Worm (Caenorhabditis elegans) whole organism, L1 larva: ENCODE measurements around the gene F37H8.5.
A peak's percentile ranks its signal among the peaks of the same experiment; 100 is the strongest.

Experiments
- C04F5.9 ChIP-seq: sonication (generic microtip); optimal IDR thresholded peaks from 2 replicates; lab custom pipeline; 2016; ENCODE audit warnings: missing genetic modification characterization, missing compliant biosample characterization
- C16A3.4 ChIP-seq: fragments of 150-350 bp; optimal IDR thresholded peaks from 2 replicates; lab custom pipeline; 2014; ENCODE audit warnings: missing biosample characterization, missing genetic modification characterization
- C34B4.2 ChIP-seq: sonication (generic microtip); optimal IDR thresholded peaks from 2 replicates; lab custom pipeline; 2017; ENCODE audit warnings: mild to moderate bottlenecking, missing genetic modification characterization, missing compliant biosample characterization
- F16B12.6 ChIP-seq: fragments of 150-350 bp; optimal IDR thresholded peaks from 2 replicates; lab custom pipeline; 2014; ENCODE audit warnings: missing biosample characterization, missing genetic modification characterization
- alr-1 ChIP-seq: fragments of 200-800 bp; sonication (Bioruptor generic); optimal IDR thresholded peaks from 2 replicates; lab custom pipeline; 2018; ENCODE audit warnings: borderline replicate concordance, mild to moderate bottlenecking, missing genetic modification characterization, missing compliant biosample characterization
- aly-2 ChIP-seq: fragments of 150-350 bp; optimal IDR thresholded peaks from 2 replicates; lab custom pipeline; 2014; ENCODE audit warnings: missing biosample characterization, missing genetic modification characterization
- ama-1 ChIP-seq: fragments of 150-350 bp; optimal IDR thresholded peaks from 2 replicates; lab custom pipeline; 2014
- blmp-1 ChIP-seq: fragments of 150-350 bp; optimal IDR thresholded peaks from 2 replicates; lab custom pipeline; 2014; ENCODE audit warnings: missing biosample characterization, missing genetic modification characterization
- ceh-63 ChIP-seq: fragments of 200-800 bp; sonication (Bioruptor generic); optimal IDR thresholded peaks from 2 replicates; lab custom pipeline; 2018; ENCODE audit warnings: mild to moderate bottlenecking, missing genetic modification characterization, missing compliant biosample characterization
- ceh-90 ChIP-seq: sonication (generic microtip); optimal IDR thresholded peaks from 2 replicates; lab custom pipeline; 2016; ENCODE audit warnings: missing genetic modification characterization, missing compliant biosample characterization
- dpl-1 ChIP-seq, 3 experiments: fragments of 150-350 bp in 2 of 3; sonication (generic microtip) in 1 of 3; optimal IDR thresholded peaks; 2 replicates each; lab custom pipeline; 2014 to 2017; ENCODE audit warnings: missing biosample characterization in 3 of 3, missing genetic modification characterization in 3 of 3, missing genetic modification reagents in 3 of 3
- dsc-1 ChIP-seq: sonication (generic microtip); optimal IDR thresholded peaks from 2 replicates; lab custom pipeline; 2016; ENCODE audit warnings: mild to moderate bottlenecking, missing genetic modification characterization, missing compliant biosample characterization
- efl-1 ChIP-seq, 4 experiments: fragments of 150-350 bp; optimal IDR thresholded peaks in 3 of 4; peaks in 1 of 4; 1 replicate in 1 of 4; 2 replicates in 3 of 4; lab custom pipeline; 2014; ENCODE audit warnings: missing biosample characterization in 2 of 4, missing genetic modification characterization in 2 of 4, missing genetic modification reagents in 2 of 4
- efl-3 ChIP-seq: fragments of 200-800 bp; sonication (Bioruptor generic); optimal IDR thresholded peaks from 2 replicates; lab custom pipeline; 2018; ENCODE audit warnings: mild to moderate bottlenecking, missing genetic modification characterization, missing compliant biosample characterization
- egl-27 ChIP-seq, 2 experiments: fragments of 150-350 bp in 1 of 2; sonication (generic microtip); optimal IDR thresholded peaks; 3 replicates each; lab custom pipeline; 2017 to 2018; ENCODE audit warnings: missing biosample characterization in 2 of 2, missing genetic modification characterization in 2 of 2, missing genetic modification reagents in 2 of 2
- elt-2 ChIP-seq: sonication (generic microtip); optimal IDR thresholded peaks from 2 replicates; lab custom pipeline; 2016; ENCODE audit warnings: missing genetic modification characterization, mild to moderate bottlenecking, inconsistent platforms, missing compliant biosample characterization, missing genetic modification reagents
- elt-3 ChIP-seq, 6 experiments: fragments of 150-350 bp in 1 of 6; sonication (generic microtip); optimal IDR thresholded peaks; 2 replicates each; lab custom pipeline; 2017 to 2018; ENCODE audit warnings: missing biosample characterization in 6 of 6, missing genetic modification characterization in 6 of 6, inconsistent platforms in 1 of 6
- ets-5 ChIP-seq: fragments of 200-800 bp; sonication (Bioruptor generic); IDR thresholded peaks from 2 replicates; pipeline ENCODE4 v1.3.6; 2022; ENCODE audit warnings: missing genetic modification characterization, missing compliant biosample characterization
- fkh-4 ChIP-seq: sonication (generic microtip); optimal IDR thresholded peaks from 2 replicates; lab custom pipeline; 2016; ENCODE audit warnings: missing compliant biosample characterization, missing genetic modification characterization, borderline replicate concordance
- irx-1 ChIP-seq: sonication (generic microtip); optimal IDR thresholded peaks from 2 replicates; lab custom pipeline; 2016; ENCODE audit warnings: missing genetic modification characterization, missing compliant biosample characterization
- jun-1 ChIP-seq: fragments of 150-350 bp; optimal IDR thresholded peaks from 2 replicates; lab custom pipeline; 2014; ENCODE audit warnings: missing biosample characterization, missing genetic modification reagents, missing genetic modification characterization
- lin-14 ChIP-seq: fragments of 200-800 bp; sonication (Bioruptor generic); optimal IDR thresholded peaks from 2 replicates; lab custom pipeline; 2018; ENCODE audit warnings: mild to moderate bottlenecking, missing genetic modification characterization, moderate library complexity, missing compliant biosample characterization
- lin-15B ChIP-seq: fragments of 150-350 bp; sonication (generic microtip); optimal IDR thresholded peaks from 3 replicates; lab custom pipeline; 2014; ENCODE audit warnings: missing biosample characterization, missing genetic modification characterization
- lin-35 ChIP-seq, 2 experiments: fragments of 150-350 bp; optimal IDR thresholded peaks; 2 replicates each; lab custom pipeline; 2014; ENCODE audit warnings: missing biosample characterization in 2 of 2, missing genetic modification characterization in 2 of 2, missing genetic modification reagents in 2 of 2
- lsy-2 ChIP-seq, 2 experiments: fragments of 150-350 bp; optimal IDR thresholded peaks; 2 replicates each; lab custom pipeline; 2014; ENCODE audit warnings: missing biosample characterization in 2 of 2, missing genetic modification characterization in 2 of 2
- mdl-1 ChIP-seq, 2 experiments: fragments of 150-350 bp; optimal IDR thresholded peaks; 2 replicates each; lab custom pipeline; 2014 to 2017; ENCODE audit warnings: missing biosample characterization in 2 of 2, missing genetic modification characterization in 2 of 2, inconsistent platforms in 1 of 2
- mef-2 ChIP-seq: fragments of 150-350 bp; optimal IDR thresholded peaks from 2 replicates; lab custom pipeline; 2014; ENCODE audit warnings: missing biosample characterization, missing genetic modification characterization
- mep-1 ChIP-seq: fragments of 150-350 bp; optimal IDR thresholded peaks from 2 replicates; lab custom pipeline; 2014; ENCODE audit warnings: missing biosample characterization, missing genetic modification characterization
- nhr-11 ChIP-seq: fragments of 150-350 bp; optimal IDR thresholded peaks from 2 replicates; lab custom pipeline; 2014; ENCODE audit warnings: missing biosample characterization, missing genetic modification characterization
- nhr-12 ChIP-seq: sonication (generic microtip); optimal IDR thresholded peaks from 2 replicates; lab custom pipeline; 2017; ENCODE audit warnings: missing biosample characterization, missing genetic modification characterization
- nhr-19 ChIP-seq: fragments of 200-800 bp; sonication (Bioruptor generic); conservative IDR thresholded peaks from 2 replicates; pipeline ENCODE4 v1.3.6; 2022; ENCODE audit warnings: missing genetic modification characterization, missing compliant biosample characterization
- nhr-20 ChIP-seq: sonication (generic microtip); optimal IDR thresholded peaks from 2 replicates; lab custom pipeline; 2016; ENCODE audit warnings: mild to moderate bottlenecking, missing genetic modification characterization, missing compliant biosample characterization
- nhr-237 ChIP-seq: fragments of 150-350 bp; optimal IDR thresholded peaks from 2 replicates; lab custom pipeline; 2014; ENCODE audit warnings: missing biosample characterization, missing genetic modification characterization
- nhr-28 ChIP-seq: fragments of 150-350 bp; optimal IDR thresholded peaks from 2 replicates; lab custom pipeline; 2014; ENCODE audit warnings: missing biosample characterization, missing genetic modification characterization
- nhr-47 ChIP-seq: sonication (generic microtip); optimal IDR thresholded peaks from 2 replicates; lab custom pipeline; 2016; ENCODE audit warnings: mild to moderate bottlenecking, missing genetic modification characterization, moderate library complexity, missing compliant biosample characterization
- nhr-71 ChIP-seq: sonication (generic microtip); optimal IDR thresholded peaks from 2 replicates; lab custom pipeline; 2016; ENCODE audit warnings: mild to moderate bottlenecking, missing genetic modification characterization, moderate library complexity, missing compliant biosample characterization
- nhr-76 ChIP-seq: sonication (generic microtip); optimal IDR thresholded peaks from 2 replicates; lab custom pipeline; 2017; ENCODE audit warnings: missing biosample characterization, missing genetic modification characterization
- nhr-85 ChIP-seq: sonication (generic microtip); peaks from one replicate; lab custom pipeline; 2016; ENCODE audit warnings: missing genetic modification characterization, inconsistent platforms, missing compliant biosample characterization
- nhr-90 ChIP-seq: sonication (generic microtip); optimal IDR thresholded peaks from 2 replicates; lab custom pipeline; 2016; ENCODE audit warnings: mild to moderate bottlenecking, missing genetic modification characterization, missing compliant biosample characterization; ENCODE audit not compliant: poor library complexity
- pax-3 ChIP-seq: fragments of 200-800 bp; sonication (Bioruptor generic); optimal IDR thresholded peaks from 2 replicates; lab custom pipeline; 2018; ENCODE audit warnings: mild to moderate bottlenecking, missing genetic modification characterization, moderate library complexity, missing compliant biosample characterization
- pqm-1 ChIP-seq: sonication (generic microtip); optimal IDR thresholded peaks from 3 replicates; lab custom pipeline; 2017; ENCODE audit warnings: missing biosample characterization, missing genetic modification characterization
- skn-1 ChIP-seq: fragments of 150-350 bp; optimal IDR thresholded peaks from 2 replicates; lab custom pipeline; 2014; ENCODE audit warnings: missing biosample characterization, missing genetic modification characterization
- snpc-4 ChIP-seq: fragments of 150-350 bp; optimal IDR thresholded peaks from 2 replicates; lab custom pipeline; 2014; ENCODE audit warnings: missing biosample characterization, missing genetic modification characterization
- snu-23 ChIP-seq: sonication (generic microtip); optimal IDR thresholded peaks from 2 replicates; lab custom pipeline; 2016; ENCODE audit warnings: missing genetic modification characterization, missing compliant biosample characterization
- sup-37 ChIP-seq: fragments of 200-800 bp; sonication (Bioruptor generic); optimal IDR thresholded peaks from 2 replicates; lab custom pipeline; 2018; ENCODE audit warnings: mild to moderate bottlenecking, missing genetic modification characterization, missing compliant biosample characterization
- unc-130 ChIP-seq: fragments of 150-350 bp; optimal IDR thresholded peaks from 2 replicates; lab custom pipeline; 2017; ENCODE audit warnings: missing biosample characterization, missing genetic modification characterization, inconsistent platforms
- unc-62 ChIP-seq: fragments of 150-350 bp; optimal IDR thresholded peaks from 2 replicates; lab custom pipeline; 2014; ENCODE audit warnings: missing biosample characterization, missing genetic modification reagents, missing genetic modification characterization
- unc-86 ChIP-seq: sonication (generic microtip); optimal IDR thresholded peaks from 2 replicates; lab custom pipeline; 2016; ENCODE audit warnings: missing genetic modification characterization, missing compliant biosample characterization
- ztf-11 ChIP-seq, 2 experiments: sonication (generic microtip); optimal IDR thresholded peaks; 2 replicates each; lab custom pipeline; 2016 to 2017; ENCODE audit warnings: missing genetic modification characterization in 2 of 2, missing biosample characterization in 1 of 2, missing compliant biosample characterization in 1 of 2
- ztf-4 ChIP-seq: fragments of 150-350 bp; optimal IDR thresholded peaks from 2 replicates; lab custom pipeline; 2014; ENCODE audit warnings: missing biosample characterization, missing genetic modification characterization

The F37H8.5 gene

ce11 chrII:11156160-11156559 is 31.8 kb upstream of the F37H8.5 start:
- TF ChIP-seq alr-1 (tag; lab: Kevin White, UChicago) (no peak), lin-35 (GFP tag; optimal IDR thresholded peaks at IDR 0.05; lab: Kevin White, UChicago) (peak in 1 of 2 experiments; percentile 17), elt-2 (tag; lab: Kevin White, UChicago) (peak; percentile 68), efl-1 (optimal IDR thresholded peaks at IDR 0.05; lab: Kevin White, UChicago) (no peak), efl-1 (GFP tag; optimal IDR thresholded peaks at IDR 0.05 in 1 of 2; lab: Kevin White, UChicago) (peak in 1 of 2 experiments; percentile 11), mdl-1 (tag; optimal IDR thresholded peaks at IDR 0.05; lab: Kevin White, UChicago) (no peak)

ce11 chrII:11157660-11158059 is 30.3 kb upstream of the F37H8.5 start:
- TF ChIP-seq ets-5 (GFP tag; lab: Robert Waterston, UW) (no peak), snpc-4 (tag; lab: Kevin White, UChicago) (peak; percentile 59), unc-86 (tag; lab: Kevin White, UChicago) (peak; percentile 14), blmp-1 (tag; lab: Kevin White, UChicago) (no peak), lin-15B (tag; lab: Kevin White, UChicago) (no peak), sup-37 (no peak), C34B4.2 (no peak), mep-1 (tag; lab: Kevin White, UChicago) (peak; percentile 22), efl-3 (GFP tag; lab: Kevin White, UChicago) (no peak), ztf-4 (tag; lab: Kevin White, UChicago) (no peak), dpl-1 (GFP tag; optimal IDR thresholded peaks at IDR 0.05; lab: Kevin White, UChicago) (peak; percentile 6 to 48 (median 35)), skn-1 (tag; lab: Kevin White, UChicago) (no peak), C16A3.4 (tag; lab: Kevin White, UChicago) (peak; percentile 53), ama-1 (lab: Kevin White, UChicago) (no peak), pqm-1 (no peak), nhr-20 (peak; percentile 63), lin-14 (peak; percentile 56), nhr-71 (peak; percentile 72), dsc-1 (tag; lab: Kevin White, UChicago) (peak; percentile 51), snu-23 (GFP tag; lab: Kevin White, UChicago) (peak; percentile 74), elt-3 (tag; optimal IDR thresholded peaks at IDR 0.05; lab: Kevin White, UChicago) (peak in 2 of 6 experiments; percentile 6 to 27), unc-62 (GFP tag; lab: Kevin White, UChicago) (no peak), nhr-237 (tag; lab: Kevin White, UChicago) (no peak), jun-1 (tag; lab: Kevin White, UChicago) (no peak), nhr-19 (GFP tag; lab: Robert Waterston, UW) (peak; percentile 70), lin-35 (GFP tag; optimal IDR thresholded peaks at IDR 0.05; lab: Kevin White, UChicago) (peak; percentile 47 to 69), nhr-90 (tag; lab: Kevin White, UChicago) (peak; percentile 61), lsy-2 (tag; optimal IDR thresholded peaks at IDR 0.05; lab: Kevin White, UChicago) (peak; percentile 34 to 62), unc-130 (tag; lab: Kevin White, UChicago) (peak; percentile 55), fkh-4 (tag; lab: Kevin White, UChicago) (no peak), irx-1 (tag; lab: Kevin White, UChicago) (no peak), ztf-11 (tag; optimal IDR thresholded peaks at IDR 0.05; lab: Kevin White, UChicago) (no peak), F16B12.6 (peak; percentile 5), efl-1 (optimal IDR thresholded peaks at IDR 0.05; lab: Kevin White, UChicago) (peak; percentile 42 to 52), efl-1 (GFP tag; optimal IDR thresholded peaks at IDR 0.05 in 1 of 2; lab: Kevin White, UChicago) (peak; percentile 40 to 95), mef-2 (no peak), ceh-63 (GFP tag; lab: Kevin White, UChicago) (no peak), nhr-12 (tag; lab: Kevin White, UChicago) (no peak), nhr-76 (tag; lab: Kevin White, UChicago) (no peak), pax-3 (tag; lab: Kevin White, UChicago) (no peak), egl-27 (tag; optimal IDR thresholded peaks at IDR 0.05; lab: Kevin White, UChicago) (no peak), nhr-47 (peak; percentile 70), nhr-85 (tag; lab: Kevin White, UChicago) (peak; percentile 77), alr-1 (tag; lab: Kevin White, UChicago) (no peak), nhr-11 (no peak), aly-2 (tag; lab: Kevin White, UChicago) (peak; percentile 47), nhr-28 (tag; lab: Kevin White, UChicago) (no peak), C04F5.9 (no peak), ceh-90 (no peak)
